Fruit fly (Drosophila melanogaster): ENCODE results near the gene vri.

vri gene

DNA sequence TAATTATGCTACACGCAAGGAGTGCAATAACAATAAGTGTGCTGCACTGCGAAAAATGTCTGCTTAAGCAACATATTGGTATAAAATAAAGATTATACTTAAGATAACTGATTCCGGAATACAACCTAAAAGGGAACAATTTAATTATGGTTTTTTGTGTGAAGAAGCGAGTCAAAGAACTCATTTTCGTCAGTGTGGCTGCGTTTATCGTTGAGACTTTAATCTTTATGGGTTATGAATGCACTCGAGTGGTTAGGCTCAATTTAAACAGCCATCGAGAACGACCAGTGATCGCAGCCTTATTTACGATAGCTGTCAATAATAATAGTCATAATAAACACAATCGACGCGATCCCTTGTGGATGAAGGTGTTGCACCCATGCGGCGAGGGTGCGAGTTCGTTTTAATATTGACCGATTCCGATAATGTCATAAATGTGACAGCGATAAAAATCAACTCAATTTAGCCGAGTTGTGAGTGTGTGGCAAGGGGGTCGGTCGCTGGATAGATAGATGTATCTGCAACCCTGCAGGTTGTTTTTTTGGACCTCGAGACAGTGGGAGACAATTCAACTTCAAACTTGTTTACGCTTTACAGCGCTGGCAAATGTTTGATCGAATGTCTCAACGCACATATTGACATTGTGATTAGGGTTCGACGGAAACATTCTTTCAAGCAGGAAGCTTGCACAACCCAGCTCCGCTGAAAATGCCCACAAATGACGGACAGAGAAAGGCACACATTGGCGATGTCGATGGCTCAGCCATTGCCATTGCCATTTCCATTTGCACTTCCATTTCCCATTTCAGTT, 32.5 kb upstream of the vri start (continued):
- peak; percentile 5 for TF ChIP-seq CG30431 (GFP tag; optimal IDR thresholded peaks at IDR 0.05)
- TF ChIP-seq CG10431 (GFP tag; optimal IDR thresholded peaks at IDR 0.05), result peak; percentile 35
- TF ChIP-seq CG13775 (GFP tag; optimal IDR thresholded peaks at IDR 0.05), result peak; percentile 4
- no peak for TF ChIP-seq eyg (GFP tag; optimal IDR thresholded peaks at IDR 0.05)
- peak; percentile 63 for TF ChIP-seq btn (GFP tag; optimal IDR thresholded peaks at IDR 0.05)
- TF ChIP-seq Hsf (GFP tag; optimal IDR thresholded peaks at IDR 0.05), result peak; percentile 27
- no peak for TF ChIP-seq CG12744 (GFP tag; optimal IDR thresholded peaks at IDR 0.05)
- peak; percentile 37; the same call in 2 of the 3 replicates for TF ChIP-seq B-H1 (GFP tag; IDR thresholded peaks at IDR 0.05)
- peak; percentile 45 for TF ChIP-seq CG7556 (GFP tag; optimal IDR thresholded peaks at IDR 0.05)
- TF ChIP-seq CG12391 (tag; optimal IDR thresholded peaks at IDR 0.05), result peak; percentile 39
- peak; percentile 29 for TF ChIP-seq CG30403 (GFP tag; optimal IDR thresholded peaks at IDR 0.05)
- TF ChIP-seq vnd (GFP tag; IDR thresholded peaks at IDR 0.05; ENCODE audit: partially characterized antibody), result peak; percentile 7; the same call in 1 of the 3 replicates
- TF ChIP-seq PHDP (tag; optimal IDR thresholded peaks at IDR 0.05), result peak; percentile 13
- TF ChIP-seq dmrt99B (tag; optimal IDR thresholded peaks at IDR 0.05), result peak; percentile 59
- no peak for TF ChIP-seq CG8765 (GFP tag; IDR thresholded peaks at IDR 0.05)
- no peak for TF ChIP-seq CG10565 (GFP tag; optimal IDR thresholded peaks at IDR 0.05)
- TF ChIP-seq eve (GFP tag; optimal IDR thresholded peaks at IDR 0.05), result peak in 1 of 2 experiments; percentile 81
- no peak for TF ChIP-seq HLH4C (GFP tag; IDR thresholded peaks at IDR 0.05; ENCODE audit: partially characterized antibody)
- no peak for TF ChIP-seq Hr39 (optimal IDR thresholded peaks at IDR 0.05)
- peak; percentile 88 for TF ChIP-seq chm (GFP tag; IDR thresholded peaks at IDR 0.05)
- TF ChIP-seq unc-4 (GFP tag; IDR thresholded peaks at IDR 0.05; ENCODE audit: partially characterized antibody), result no peak
- TF ChIP-seq sqz (GFP tag; optimal IDR thresholded peaks at IDR 0.05), result peak; percentile 59
- TF ChIP-seq aop (GFP tag; IDR thresholded peaks at IDR 0.05), result 0 out of 2 replicates have a peak, but pooled peaks have one; percentile 7
- peak; percentile 46 for TF ChIP-seq Sox100B (GFP tag; optimal IDR thresholded peaks at IDR 0.05)
- TF ChIP-seq sisA (GFP tag; IDR thresholded peaks at IDR 0.05), result 0 out of 2 replicates have a peak, but pooled peaks have one; percentile 25
- TF ChIP-seq CG5953 (GFP tag; IDR thresholded peaks at IDR 0.05), result no peak
- no peak for TF ChIP-seq CG12299 (tag; optimal IDR thresholded peaks at IDR 0.05)
- 0 out of 2 replicates have a peak, but pooled peaks have one; percentile 36 for TF ChIP-seq ap (GFP tag; IDR thresholded peaks at IDR 0.05)
- TF ChIP-seq Gug (GFP tag; IDR thresholded peaks at IDR 0.05), result peak; percentile 15; the same call in 1 of the 4 replicates
- peak; percentile 57 for TF ChIP-seq org-1 (GFP tag; optimal IDR thresholded peaks at IDR 0.05)
- TF ChIP-seq CG17359 (tag; optimal IDR thresholded peaks at IDR 0.05), result peak; percentile 46
- peak; percentile 17 for TF ChIP-seq CG12942 (GFP tag; optimal IDR thresholded peaks at IDR 0.05)
- TF ChIP-seq Chrac-16 (GFP tag; optimal IDR thresholded peaks at IDR 0.05), result peak; percentile 8
- TF ChIP-seq CG1233 (GFP tag; optimal IDR thresholded peaks at IDR 0.05), result peak; percentile 54
- TF ChIP-seq row (GFP tag; IDR thresholded peaks at IDR 0.05), result peak; percentile 68
- peak; percentile 30 for TF ChIP-seq tio (GFP tag; optimal IDR thresholded peaks at IDR 0.05)
- TF ChIP-seq Ptx1 (GFP tag; IDR thresholded peaks at IDR 0.05), result peak; percentile 55
- TF ChIP-seq CG10366 (GFP tag; IDR thresholded peaks at IDR 0.05), result peak; percentile 24; the same call in 1 of the 2 replicates
- TF ChIP-seq GATAe (GFP tag; conservative IDR thresholded peaks at IDR 0.05), result peak; percentile 37; the same call in 1 of the 2 replicates
- no peak for TF ChIP-seq CG17802 (tag; optimal IDR thresholded peaks at IDR 0.05)
- TF ChIP-seq Myb (GFP tag; optimal IDR thresholded peaks at IDR 0.05), result no peak
- 0 out of 2 replicates have a peak, but pooled peaks have one; percentile 18 for TF ChIP-seq Nf-YA (GFP tag; IDR thresholded peaks at IDR 0.05)
- 0 out of 3 replicates have a peak, but pooled peaks have one; percentile 36 for TF ChIP-seq zen2 (GFP tag; IDR thresholded peaks at IDR 0.05; ENCODE audit: partially characterized antibody)
- peak; percentile 85 for TF ChIP-seq lbe (GFP tag; optimal IDR thresholded peaks at IDR 0.05)
- peak; percentile 78 for TF ChIP-seq CG2875 (GFP tag; optimal IDR thresholded peaks at IDR 0.05)
- peak; percentile 34 for TF ChIP-seq CG2678 (tag; optimal IDR thresholded peaks at IDR 0.05)
- peak; percentile 40 for TF ChIP-seq Blimp-1 (GFP tag; optimal IDR thresholded peaks at IDR 0.05)
- peak; percentile 39; the same call in 1 of the 2 replicates for TF ChIP-seq H2.0 (GFP tag; IDR thresholded peaks at IDR 0.05)

Measured in whole organism, embryonic.